Fruit fly (Drosophila melanogaster): ENCODE measurements around the gene CG18249.

CG18249 gene

dm6 chr3R:8243720-8244119 lies 23.8 kb downstream of the CG18249 start, which contains the start of the genes CG9636, CG18749 and CG33722 (continued):
- TF ChIP-seq CG15073 (GFP tag; optimal IDR thresholded peaks at IDR 0.05): no peak
- peak; percentile 87 for TF ChIP-seq CG14710 (tag; optimal IDR thresholded peaks at IDR 0.05)
- TF ChIP-seq vfl (GFP tag; optimal IDR thresholded peaks at IDR 0.05): peak; percentile 54
- TF ChIP-seq CG17186 (GFP tag; optimal IDR thresholded peaks at IDR 0.05): peak; percentile 50
- TF ChIP-seq fru (optimal IDR thresholded peaks at IDR 0.05): no peak
- TF ChIP-seq org-1 (GFP tag; optimal IDR thresholded peaks at IDR 0.05): no peak
- TF ChIP-seq CG8290 (GFP tag; optimal IDR thresholded peaks at IDR 0.05): peak; percentile 77
- TF ChIP-seq CG8290 (tag; optimal IDR thresholded peaks at IDR 0.05): peak in 1 of 2 experiments; percentile 60
- no peak for TF ChIP-seq maf-S (GFP tag; optimal IDR thresholded peaks at IDR 0.05)
- no peak for TF ChIP-seq Neu2 (GFP tag; optimal IDR thresholded peaks at IDR 0.05; ENCODE audit: borderline replicate concordance)
- peak; percentile 43 for TF ChIP-seq croc (GFP tag; conservative IDR thresholded peaks at IDR 0.05)
- peak; percentile 87 for TF ChIP-seq lbe (GFP tag; optimal IDR thresholded peaks at IDR 0.05)
- TF ChIP-seq HLH4C (GFP tag; IDR thresholded peaks at IDR 0.05; ENCODE audit: partially characterized antibody): peak; percentile 99
- TF ChIP-seq nmo (GFP tag; optimal IDR thresholded peaks at IDR 0.05): peak; percentile 81
- peak; percentile 50 for TF ChIP-seq caup (GFP tag; optimal IDR thresholded peaks at IDR 0.05; ENCODE audit: severe bottlenecking)
- TF ChIP-seq z (GFP tag; IDR thresholded peaks at IDR 0.05): no peak
- no peak for TF ChIP-seq aop (GFP tag; IDR thresholded peaks at IDR 0.05)
- TF ChIP-seq ATbp (GFP tag; optimal IDR thresholded peaks at IDR 0.05): peak; percentile 10
- TF ChIP-seq dm (GFP tag; optimal IDR thresholded peaks at IDR 0.05): peak; percentile 30
- no peak for TF ChIP-seq Lpt (GFP tag; optimal IDR thresholded peaks at IDR 0.05)
- peak; percentile 82 for TF ChIP-seq tin (GFP tag; optimal IDR thresholded peaks at IDR 0.05)
- TF ChIP-seq tx (GFP tag; optimal IDR thresholded peaks at IDR 0.05): no peak
- peak; percentile 41 for TF ChIP-seq scrt (GFP tag; optimal IDR thresholded peaks at IDR 0.05)
- no peak for TF ChIP-seq ac (GFP tag; optimal IDR thresholded peaks at IDR 0.05)
- TF ChIP-seq Med (GFP tag): peak; percentile 84
- TF ChIP-seq CG8089 (GFP tag; optimal IDR thresholded peaks at IDR 0.05): no peak
- TF ChIP-seq Atf-2 (GFP tag; optimal IDR thresholded peaks at IDR 0.05): no peak
- TF ChIP-seq dimm (GFP tag; IDR thresholded peaks at IDR 0.05): no peak
- TF ChIP-seq emc (GFP tag; optimal IDR thresholded peaks at IDR 0.05): no peak
- TF ChIP-seq Jarid2 (GFP tag; optimal IDR thresholded peaks at IDR 0.05): no peak
- no peak for TF ChIP-seq CG8478 (optimal IDR thresholded peaks at IDR 0.05)
- peak; percentile 77 for TF ChIP-seq CG32532 (GFP tag; IDR thresholded peaks at IDR 0.05)
- TF ChIP-seq CG17568 (GFP tag; optimal IDR thresholded peaks at IDR 0.05): peak; percentile 59
- TF ChIP-seq CG4820 (GFP tag; optimal IDR thresholded peaks at IDR 0.05): peak; percentile 47
- TF ChIP-seq CG6254 (GFP tag; optimal IDR thresholded peaks at IDR 0.05): peak; percentile 52
- TF ChIP-seq en (GFP tag; optimal IDR thresholded peaks at IDR 0.05): no peak
- no peak for TF ChIP-seq MTF-1 (GFP tag; optimal IDR thresholded peaks at IDR 0.05; ENCODE audit: borderline replicate concordance)
- TF ChIP-seq Adf1 (GFP tag; IDR thresholded peaks at IDR 0.05): peak; percentile 30
- peak; percentile 46 for TF ChIP-seq Ets65A (GFP tag)
- peak; percentile 81 for TF ChIP-seq corto (GFP tag; optimal IDR thresholded peaks at IDR 0.05)
- TF ChIP-seq CG11456 (GFP tag; IDR thresholded peaks at IDR 0.05): peak; percentile 40; the same call in 1 of the 3 replicates
- no peak for TF ChIP-seq pan (optimal IDR thresholded peaks at IDR 0.05)
- TF ChIP-seq pan (GFP tag; optimal IDR thresholded peaks at IDR 0.05 in 1 of 2, IDR thresholded peaks at IDR 0.05 in 1 of 2): peak in 1 of 2 experiments; percentile 66
- peak; percentile 22 for TF ChIP-seq kni (GFP tag; optimal IDR thresholded peaks at IDR 0.05)
- TF ChIP-seq CG12391 (tag; optimal IDR thresholded peaks at IDR 0.05): peak; percentile 86
- peak; percentile 26 for TF ChIP-seq CG9797 (GFP tag; optimal IDR thresholded peaks at IDR 0.05)
- peak; percentile 46 for TF ChIP-seq CG18619 (GFP tag; optimal IDR thresholded peaks at IDR 0.05)
- TF ChIP-seq CG10366 (GFP tag; IDR thresholded peaks at IDR 0.05): peak; percentile 39; the same call in 1 of the 2 replicates
- no peak for TF ChIP-seq so (GFP tag; IDR thresholded peaks at IDR 0.05)
- TF ChIP-seq CG6854 (GFP tag; optimal IDR thresholded peaks at IDR 0.05): no peak
- TF ChIP-seq slou (GFP tag; optimal IDR thresholded peaks at IDR 0.05): peak; percentile 27
- TF ChIP-seq CG3065 (GFP tag; optimal IDR thresholded peaks at IDR 0.05): peak; percentile 24
- TF ChIP-seq CG13894 (tag; optimal IDR thresholded peaks at IDR 0.05): peak; percentile 81
